Worm (Caenorhabditis elegans) whole organism, L1 larva: ENCODE data around the gene F54F12.2.

ENCODE experiments used
- F16B12.6 ChIP-seq: fragments of 150-350 bp; optimal IDR thresholded peaks from 2 replicates; lab custom pipeline; 2014; ENCODE audit warnings: missing biosample characterization, missing genetic modification characterization
- Y116A8C.19 ChIP-seq: sonication (generic microtip); optimal IDR thresholded peaks from 2 replicates; lab custom pipeline; 2016; ENCODE audit warnings: missing compliant biosample characterization, missing genetic modification characterization, borderline replicate concordance
- aha-1 ChIP-seq: fragments of 150-350 bp; optimal IDR thresholded peaks from 2 replicates; lab custom pipeline; 2014; ENCODE audit warnings: missing biosample characterization, missing genetic modification characterization
- alr-1 ChIP-seq: fragments of 200-800 bp; sonication (Bioruptor generic); optimal IDR thresholded peaks from 2 replicates; lab custom pipeline; 2018; ENCODE audit warnings: borderline replicate concordance, mild to moderate bottlenecking, missing genetic modification characterization, missing compliant biosample characterization
- blmp-1 ChIP-seq: fragments of 150-350 bp; optimal IDR thresholded peaks from 2 replicates; lab custom pipeline; 2014; ENCODE audit warnings: missing biosample characterization, missing genetic modification characterization
- ceh-63 ChIP-seq: fragments of 200-800 bp; sonication (Bioruptor generic); optimal IDR thresholded peaks from 2 replicates; lab custom pipeline; 2018; ENCODE audit warnings: mild to moderate bottlenecking, missing genetic modification characterization, missing compliant biosample characterization
- ceh-8 ChIP-seq: fragments of 200-800 bp; sonication (Bioruptor generic); optimal IDR thresholded peaks from 2 replicates; lab custom pipeline; 2018; ENCODE audit warnings: mild to moderate bottlenecking, missing genetic modification characterization, moderate library complexity, missing compliant biosample characterization
- ceh-90 ChIP-seq: sonication (generic microtip); optimal IDR thresholded peaks from 2 replicates; lab custom pipeline; 2016; ENCODE audit warnings: missing genetic modification characterization, missing compliant biosample characterization
- dpl-1 ChIP-seq, 3 experiments: fragments of 150-350 bp in 2 of 3; sonication (generic microtip) in 1 of 3; optimal IDR thresholded peaks; 2 replicates each; lab custom pipeline; 2014 to 2017; ENCODE audit warnings: missing biosample characterization in 3 of 3, missing genetic modification characterization in 3 of 3, missing genetic modification reagents in 3 of 3
- dsc-1 ChIP-seq: sonication (generic microtip); optimal IDR thresholded peaks from 2 replicates; lab custom pipeline; 2016; ENCODE audit warnings: mild to moderate bottlenecking, missing genetic modification characterization, missing compliant biosample characterization
- efl-1 ChIP-seq, 4 experiments: fragments of 150-350 bp; optimal IDR thresholded peaks in 3 of 4; peaks in 1 of 4; 1 replicate in 1 of 4; 2 replicates in 3 of 4; lab custom pipeline; 2014; ENCODE audit warnings: missing biosample characterization in 2 of 4, missing genetic modification characterization in 2 of 4, missing genetic modification reagents in 2 of 4
- elt-2 ChIP-seq: sonication (generic microtip); optimal IDR thresholded peaks from 2 replicates; lab custom pipeline; 2016; ENCODE audit warnings: missing genetic modification characterization, mild to moderate bottlenecking, inconsistent platforms, missing compliant biosample characterization, missing genetic modification reagents
- elt-3 ChIP-seq, 6 experiments: fragments of 150-350 bp in 1 of 6; sonication (generic microtip); optimal IDR thresholded peaks; 2 replicates each; lab custom pipeline; 2017 to 2018; ENCODE audit warnings: missing biosample characterization in 6 of 6, missing genetic modification characterization in 6 of 6, inconsistent platforms in 1 of 6
- ets-5 ChIP-seq: fragments of 200-800 bp; sonication (Bioruptor generic); IDR thresholded peaks from 2 replicates; pipeline ENCODE4 v1.3.6; 2022; ENCODE audit warnings: missing genetic modification characterization, missing compliant biosample characterization
- fkh-10 ChIP-seq: sonication (generic microtip); optimal IDR thresholded peaks from 2 replicates; lab custom pipeline; 2017; ENCODE audit warnings: missing biosample characterization, missing genetic modification reagents, missing genetic modification characterization
- fkh-8 ChIP-seq: sonication (generic microtip); optimal IDR thresholded peaks from 2 replicates; lab custom pipeline; 2016; ENCODE audit warnings: mild to moderate bottlenecking, missing genetic modification characterization, missing compliant biosample characterization
- fos-1 ChIP-seq: fragments of 150-350 bp; optimal IDR thresholded peaks from 2 replicates; lab custom pipeline; 2014; ENCODE audit warnings: missing biosample characterization, missing genetic modification characterization
- hlh-4 ChIP-seq: sonication (generic microtip); optimal IDR thresholded peaks from 2 replicates; lab custom pipeline; 2016; ENCODE audit warnings: mild to moderate bottlenecking, missing genetic modification characterization, missing compliant biosample characterization
- irx-1 ChIP-seq: sonication (generic microtip); optimal IDR thresholded peaks from 2 replicates; lab custom pipeline; 2016; ENCODE audit warnings: missing genetic modification characterization, missing compliant biosample characterization
- isw-1 ChIP-seq: fragments of 200-800 bp; sonication (Bioruptor generic); IDR thresholded peaks from 2 replicates; pipeline ENCODE4 v1.3.6; 2022; ENCODE audit warnings: missing genetic modification characterization, missing compliant biosample characterization
- lin-13 ChIP-seq: fragments of 150-350 bp; optimal IDR thresholded peaks from 2 replicates; lab custom pipeline; 2014; ENCODE audit warnings: missing biosample characterization, missing genetic modification reagents, missing genetic modification characterization
- lin-14 ChIP-seq: fragments of 200-800 bp; sonication (Bioruptor generic); optimal IDR thresholded peaks from 2 replicates; lab custom pipeline; 2018; ENCODE audit warnings: mild to moderate bottlenecking, missing genetic modification characterization, moderate library complexity, missing compliant biosample characterization
- lin-35 ChIP-seq, 2 experiments: fragments of 150-350 bp; optimal IDR thresholded peaks; 2 replicates each; lab custom pipeline; 2014; ENCODE audit warnings: missing biosample characterization in 2 of 2, missing genetic modification characterization in 2 of 2, missing genetic modification reagents in 2 of 2
- lsy-2 ChIP-seq, 2 experiments: fragments of 150-350 bp; optimal IDR thresholded peaks; 2 replicates each; lab custom pipeline; 2014; ENCODE audit warnings: missing biosample characterization in 2 of 2, missing genetic modification characterization in 2 of 2
- mab-9 ChIP-seq: fragments of 200-800 bp; sonication (Bioruptor generic); IDR thresholded peaks from 2 replicates; pipeline ENCODE4 v1.3.6; 2022; ENCODE audit warnings: missing genetic modification reagents, missing genetic modification characterization, missing compliant biosample characterization
- mdl-1 ChIP-seq, 2 experiments: fragments of 150-350 bp; optimal IDR thresholded peaks; 2 replicates each; lab custom pipeline; 2014 to 2017; ENCODE audit warnings: missing biosample characterization in 2 of 2, missing genetic modification characterization in 2 of 2, inconsistent platforms in 1 of 2
- nhr-11 ChIP-seq: fragments of 150-350 bp; optimal IDR thresholded peaks from 2 replicates; lab custom pipeline; 2014; ENCODE audit warnings: missing biosample characterization, missing genetic modification characterization
- nhr-19 ChIP-seq: fragments of 200-800 bp; sonication (Bioruptor generic); conservative IDR thresholded peaks from 2 replicates; pipeline ENCODE4 v1.3.6; 2022; ENCODE audit warnings: missing genetic modification characterization, missing compliant biosample characterization
- nhr-20 ChIP-seq: sonication (generic microtip); optimal IDR thresholded peaks from 2 replicates; lab custom pipeline; 2016; ENCODE audit warnings: mild to moderate bottlenecking, missing genetic modification characterization, missing compliant biosample characterization
- nhr-237 ChIP-seq: fragments of 150-350 bp; optimal IDR thresholded peaks from 2 replicates; lab custom pipeline; 2014; ENCODE audit warnings: missing biosample characterization, missing genetic modification characterization
- nhr-77 ChIP-seq: fragments of 150-350 bp; optimal IDR thresholded peaks from 2 replicates; lab custom pipeline; 2014; ENCODE audit warnings: missing biosample characterization, missing genetic modification characterization
- nhr-84 ChIP-seq: sonication (generic microtip); optimal IDR thresholded peaks from 2 replicates; lab custom pipeline; 2017; ENCODE audit warnings: missing biosample characterization, missing genetic modification characterization
- nhr-85 ChIP-seq: sonication (generic microtip); peaks from one replicate; lab custom pipeline; 2016; ENCODE audit warnings: missing genetic modification characterization, inconsistent platforms, missing compliant biosample characterization
- nhr-90 ChIP-seq: sonication (generic microtip); optimal IDR thresholded peaks from 2 replicates; lab custom pipeline; 2016; ENCODE audit warnings: mild to moderate bottlenecking, missing genetic modification characterization, missing compliant biosample characterization; ENCODE audit not compliant: poor library complexity
- pag-3 ChIP-seq: sonication (generic microtip); optimal IDR thresholded peaks from 2 replicates; lab custom pipeline; 2017; ENCODE audit warnings: missing genetic modification characterization, mild to moderate bottlenecking, missing compliant biosample characterization, antibody characterized with exemption, borderline replicate concordance; ENCODE audit not compliant: insufficient read depth
- pqm-1 ChIP-seq: sonication (generic microtip); optimal IDR thresholded peaks from 3 replicates; lab custom pipeline; 2017; ENCODE audit warnings: missing biosample characterization, missing genetic modification characterization
- rnt-1 ChIP-seq: sonication (generic microtip); optimal IDR thresholded peaks from 2 replicates; lab custom pipeline; 2016; ENCODE audit warnings: mild to moderate bottlenecking, missing genetic modification characterization, moderate library complexity, missing compliant biosample characterization
- skn-1 ChIP-seq: fragments of 150-350 bp; optimal IDR thresholded peaks from 2 replicates; lab custom pipeline; 2014; ENCODE audit warnings: missing biosample characterization, missing genetic modification characterization
- snpc-4 ChIP-seq: fragments of 150-350 bp; optimal IDR thresholded peaks from 2 replicates; lab custom pipeline; 2014; ENCODE audit warnings: missing biosample characterization, missing genetic modification characterization
- sptf-1 ChIP-seq: fragments of 150-350 bp; optimal IDR thresholded peaks from 2 replicates; lab custom pipeline; 2014; ENCODE audit warnings: missing biosample characterization, missing genetic modification characterization
- swsn-7 ChIP-seq: sonication (generic microtip); optimal IDR thresholded peaks from 2 replicates; lab custom pipeline; 2016; ENCODE audit warnings: missing genetic modification characterization, missing compliant biosample characterization
- unc-130 ChIP-seq: fragments of 150-350 bp; optimal IDR thresholded peaks from 2 replicates; lab custom pipeline; 2017; ENCODE audit warnings: missing biosample characterization, missing genetic modification characterization, inconsistent platforms
- unc-62 ChIP-seq: fragments of 150-350 bp; optimal IDR thresholded peaks from 2 replicates; lab custom pipeline; 2014; ENCODE audit warnings: missing biosample characterization, missing genetic modification reagents, missing genetic modification characterization
- unc-86 ChIP-seq: sonication (generic microtip); optimal IDR thresholded peaks from 2 replicates; lab custom pipeline; 2016; ENCODE audit warnings: missing genetic modification characterization, missing compliant biosample characterization
- unc-98 ChIP-seq: fragments of 200-800 bp; sonication (Bioruptor generic); IDR thresholded peaks from 2 replicates; pipeline ENCODE4 v1.3.6; 2022; ENCODE audit warnings: missing genetic modification characterization, missing compliant biosample characterization
- zip-4 ChIP-seq: fragments of 200-800 bp; sonication (Bioruptor generic); optimal IDR thresholded peaks from 2 replicates; lab custom pipeline; 2018; ENCODE audit warnings: mild to moderate bottlenecking, missing genetic modification characterization, moderate library complexity, missing compliant biosample characterization
- ztf-11 ChIP-seq, 2 experiments: sonication (generic microtip); optimal IDR thresholded peaks; 2 replicates each; lab custom pipeline; 2016 to 2017; ENCODE audit warnings: missing genetic modification characterization in 2 of 2, missing biosample characterization in 1 of 2, missing compliant biosample characterization in 1 of 2
- ztf-4 ChIP-seq: fragments of 150-350 bp; optimal IDR thresholded peaks from 2 replicates; lab custom pipeline; 2014; ENCODE audit warnings: missing biosample characterization, missing genetic modification characterization

F54F12.2 gene

DNA sequence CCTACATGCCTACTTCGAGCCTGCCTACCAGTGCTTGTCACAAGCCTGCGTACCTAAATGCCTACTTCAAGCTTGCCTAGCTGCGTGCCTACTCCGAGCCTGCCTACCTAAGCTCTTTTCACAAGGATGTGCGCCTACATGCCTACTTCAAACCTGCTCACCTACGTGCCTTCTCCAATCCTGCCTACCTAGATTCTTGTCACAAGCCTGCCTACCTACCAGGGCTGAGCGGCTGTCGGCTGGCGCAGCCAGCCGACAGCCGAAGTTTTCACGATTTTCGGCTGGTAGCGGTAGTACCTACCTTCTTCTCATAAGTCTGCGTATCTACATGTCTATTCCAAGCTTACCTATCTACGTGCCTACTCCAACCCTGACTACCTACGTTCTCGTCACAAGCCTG, 21.9 kb downstream of the F54F12.2 start:
- TF ChIP-seq unc-98 (GFP tag; lab: Robert Waterston, UW) (no peak), blmp-1 (no peak), mab-9 (GFP tag; lab: Robert Waterston, UW) (peak; percentile 24; the same call in 1 of the 2 replicates), ets-5 (GFP tag; lab: Robert Waterston, UW) (0 out of 2 replicates have a peak, but pooled peaks have one; percentile 78), rnt-1 (tag; lab: Kevin White, UChicago) (peak; percentile 7)

DNA sequence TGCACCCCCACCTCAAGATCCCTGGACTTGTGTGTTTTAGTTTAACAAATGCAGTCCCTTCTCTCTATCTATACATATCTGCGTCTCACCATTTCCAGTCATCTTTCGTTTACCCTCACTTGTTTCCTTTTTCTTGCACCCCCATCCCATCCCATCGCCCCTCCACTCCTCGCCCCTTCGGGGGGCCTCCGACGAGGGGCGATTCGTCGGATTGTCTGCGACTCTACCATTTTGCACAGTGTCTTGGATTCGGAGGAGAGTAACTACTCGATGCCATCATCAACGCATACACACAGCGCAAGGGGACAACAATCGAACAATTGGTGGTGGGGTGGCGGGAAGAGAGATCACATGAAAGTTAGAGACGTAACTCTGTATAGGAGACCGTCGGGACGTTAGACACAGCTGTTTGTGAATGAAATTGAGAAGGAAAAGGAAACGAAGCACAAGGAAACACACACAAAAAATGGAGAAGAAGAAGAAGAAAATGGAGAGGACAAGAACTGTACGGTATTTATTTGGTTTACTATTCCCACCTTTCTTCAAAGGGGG, 22.7 kb downstream of the F54F12.2 start:
- TF ChIP-seq snpc-4 (tag; lab: Kevin White, UChicago) (peak; percentile 47), dsc-1 (tag; lab: Kevin White, UChicago) (peak; percentile 93), aha-1 (tag; lab: Kevin White, UChicago) (peak; percentile 64), nhr-85 (tag; lab: Kevin White, UChicago) (peak; percentile 98), skn-1 (tag; lab: Kevin White, UChicago) (peak; percentile 79), Y116A8C.19 (tag; lab: Kevin White, UChicago) (no peak), lin-13 (GFP tag; lab: Kevin White, UChicago) (peak; percentile 85), fos-1 (tag; lab: Kevin White, UChicago) (peak; percentile 83), elt-2 (tag; lab: Kevin White, UChicago) (peak; percentile 59), dpl-1 (GFP tag; optimal IDR thresholded peaks at IDR 0.05; lab: Kevin White, UChicago) (peak; percentile 57 to 75 (median 60)), rnt-1 (tag; lab: Kevin White, UChicago) (peak; percentile 83), ceh-90 (tag; lab: Kevin White, UChicago) (no peak), efl-1 (optimal IDR thresholded peaks at IDR 0.05; lab: Kevin White, UChicago) (peak; percentile 78 to 84), efl-1 (GFP tag; optimal IDR thresholded peaks at IDR 0.05 in 1 of 2; lab: Kevin White, UChicago) (peak; percentile 52 to 95), lin-14 (GFP tag; lab: Kevin White, UChicago) (peak; percentile 99), lsy-2 (tag; optimal IDR thresholded peaks at IDR 0.05; lab: Kevin White, UChicago) (peak; percentile 90 to 92), nhr-20 (tag; lab: Kevin White, UChicago) (peak; percentile 96), nhr-11 (tag; lab: Kevin White, UChicago) (peak; percentile 81), nhr-19 (GFP tag; lab: Robert Waterston, UW) (peak; percentile 87), fkh-10 (GFP tag; lab: Kevin White, UChicago) (peak; percentile 97), sptf-1 (no peak), mab-9 (GFP tag; lab: Robert Waterston, UW) (peak; percentile 84; the same call in 1 of the 2 replicates), lin-35 (GFP tag; optimal IDR thresholded peaks at IDR 0.05; lab: Kevin White, UChicago) (peak; percentile 67 to 85), nhr-84 (tag; lab: Kevin White, UChicago) (no peak), ztf-4 (tag; lab: Kevin White, UChicago) (peak; percentile 92), isw-1 (GFP tag; lab: Robert Waterston, UW) (peak; percentile 79), ztf-11 (tag; optimal IDR thresholded peaks at IDR 0.05; lab: Kevin White, UChicago) (peak in 1 of 2 experiments; percentile 91), swsn-7 (tag; lab: Kevin White, UChicago) (peak; percentile 97), pag-3 (tag; lab: Kevin White, UChicago) (peak; percentile 48), unc-62 (GFP tag; lab: Kevin White, UChicago) (peak; percentile 66), alr-1 (tag; lab: Kevin White, UChicago) (no peak), blmp-1 (peak; percentile 71), pqm-1 (tag; lab: Kevin White, UChicago) (no peak), ceh-8 (GFP tag; lab: Kevin White, UChicago) (peak; percentile 74), nhr-237 (peak; percentile 82), mdl-1 (tag; optimal IDR thresholded peaks at IDR 0.05; lab: Kevin White, UChicago) (peak in 1 of 2 experiments; percentile 93), elt-3 (tag; optimal IDR thresholded peaks at IDR 0.05; lab: Kevin White, UChicago) (peak in 1 of 6 experiments; percentile 20), unc-86 (tag; lab: Kevin White, UChicago) (peak; percentile 94), F16B12.6 (peak; percentile 11), nhr-90 (peak; percentile 90), zip-4 (GFP tag; lab: Kevin White, UChicago) (peak; percentile 79), fkh-8 (tag; lab: Kevin White, UChicago) (peak; percentile 91), hlh-4 (tag; lab: Kevin White, UChicago) (no peak), irx-1 (tag; lab: Kevin White, UChicago) (peak; percentile 80), unc-130 (tag; lab: Kevin White, UChicago) (peak; percentile 82), ceh-63 (GFP tag; lab: Kevin White, UChicago) (no peak), nhr-77 (tag; lab: Kevin White, UChicago) (peak; percentile 96)
